Fruit fly (Drosophila melanogaster) whole organism, embryonic: ENCODE results near the gene CG43094.

Experiments
- Abd-B ChIP-seq: fragments of 200-800 bp; sonication (Bioruptor generic); optimal IDR thresholded peaks from 2 replicates; lab custom pipeline; 2018; ENCODE audit warnings: missing biosample characterization, mild to moderate bottlenecking, missing genetic modification characterization, moderate library complexity
- CG10959 ChIP-seq: fragments of 200-800 bp; sonication (Bioruptor generic); IDR thresholded peaks from 2 replicates; pipeline ENCODE4 v1.3.6; 2022; ENCODE audit warnings: missing biosample characterization, missing genetic modification characterization
- CG11696 ChIP-seq: fragments of 200-800 bp; sonication (Bioruptor generic); IDR thresholded peaks from 2 replicates; pipeline ENCODE4 v1.3.6; 2022; ENCODE audit warnings: missing biosample characterization, missing genetic modification characterization
- CG6254 ChIP-seq: fragments of 200-800 bp; sonication (Bioruptor generic); optimal IDR thresholded peaks from 3 replicates; lab custom pipeline; 2017; ENCODE audit warnings: mild to moderate bottlenecking, missing biosample characterization, missing genetic modification reagents, missing genetic modification characterization
- CG7963 ChIP-seq: fragments of 200-800 bp; sonication (Bioruptor generic); IDR thresholded peaks from 3 replicates; pipeline ENCODE4 v1.3.6; 2022; ENCODE audit warnings: missing biosample characterization, missing genetic modification characterization; ENCODE audit not compliant: partially characterized antibody
- Meics ChIP-seq: fragments of 200-800 bp; sonication (Bioruptor generic); optimal IDR thresholded peaks from 2 replicates; lab custom pipeline; 2017; ENCODE audit warnings: missing biosample characterization, mild to moderate bottlenecking, missing genetic modification characterization
- chif ChIP-seq, 2 experiments: fragments of 200-800 bp; sonication (Bioruptor generic); optimal IDR thresholded peaks; 3 replicates each; lab custom pipeline; 2016; ENCODE audit warnings: missing biosample characterization in 2 of 2, missing genetic modification characterization in 2 of 2
- dimm ChIP-seq: fragments of 200-800 bp; sonication (Bioruptor generic); IDR thresholded peaks from 2 replicates; pipeline ENCODE4 v1.3.6; 2022; ENCODE audit warnings: missing biosample characterization, missing genetic modification characterization
- jing ChIP-seq: fragments of 200-800 bp; sonication (Bioruptor generic); optimal IDR thresholded peaks from 2 replicates; lab custom pipeline; 2018; ENCODE audit warnings: missing biosample characterization, mild to moderate bottlenecking, missing genetic modification characterization
- knrl ChIP-seq: fragments of 200-800 bp; sonication (Bioruptor generic); IDR thresholded peaks from 3 replicates; pipeline ENCODE4 v1.3.6; 2022; ENCODE audit warnings: missing biosample characterization, missing genetic modification characterization; ENCODE audit not compliant: partially characterized antibody

dm6 chr3R:22757117-22757516, 13.7 kb downstream of the CG43094 start:
- TF ChIP-seq CG10959 (GFP tag; lab: Robert Waterston, UW), result no peak
- no peak for TF ChIP-seq CG7963
- TF ChIP-seq dimm (GFP tag; lab: Robert Waterston, UW), result no peak
- no peak for TF ChIP-seq chif (GFP tag; optimal IDR thresholded peaks at IDR 0.05; lab: Kevin White, UChicago)
- TF ChIP-seq Meics, result no peak
- no peak for TF ChIP-seq jing (GFP tag; lab: Kevin White, UChicago)
- TF ChIP-seq knrl, result no peak
- TF ChIP-seq CG6254 (GFP tag; lab: Kevin White, UChicago), result no peak
- no peak for TF ChIP-seq CG11696 (GFP tag; lab: Robert Waterston, UW)
- no peak for TF ChIP-seq Abd-B (GFP tag; lab: Kevin White, UChicago)
